Fruit fly (Drosophila melanogaster) ovary, adult (tissue): ENCODE results near the gene CG15646.
A peak's percentile ranks its signal among the peaks of the same experiment; 100 is the strongest.

Source experiments
- CG17801 ChIP-seq: fragments of 200-800 bp; optimal IDR thresholded peaks from 2 replicates; lab custom pipeline; 2019; ENCODE audit warnings: missing biosample characterization, mild to moderate bottlenecking, missing genetic modification characterization, moderate library complexity; ENCODE audit not compliant: partially characterized antibody

CG15646 gene

DNA sequence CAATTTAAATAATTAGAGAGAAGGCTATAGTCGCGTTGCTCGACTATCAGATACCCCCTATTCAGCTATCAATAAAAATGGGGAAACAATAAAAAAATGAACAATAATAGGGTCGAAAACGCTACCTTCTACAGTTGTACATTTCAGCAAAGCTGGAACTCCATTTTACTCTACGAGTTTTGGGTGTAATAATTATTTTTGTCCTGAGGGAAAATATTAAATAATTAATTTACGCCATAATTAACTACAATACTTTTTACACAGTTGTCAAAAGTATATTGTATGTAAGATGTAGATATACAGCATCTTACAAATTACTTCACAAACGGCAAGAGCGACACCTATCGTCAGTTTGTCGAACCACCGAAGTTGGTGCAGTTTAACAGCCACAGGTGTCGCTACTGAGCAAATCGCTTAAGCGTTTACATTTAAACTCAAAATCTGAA lies 17.4 kb downstream of the CG15646 start:
- TF ChIP-seq CG17801, result no peak

DNA sequence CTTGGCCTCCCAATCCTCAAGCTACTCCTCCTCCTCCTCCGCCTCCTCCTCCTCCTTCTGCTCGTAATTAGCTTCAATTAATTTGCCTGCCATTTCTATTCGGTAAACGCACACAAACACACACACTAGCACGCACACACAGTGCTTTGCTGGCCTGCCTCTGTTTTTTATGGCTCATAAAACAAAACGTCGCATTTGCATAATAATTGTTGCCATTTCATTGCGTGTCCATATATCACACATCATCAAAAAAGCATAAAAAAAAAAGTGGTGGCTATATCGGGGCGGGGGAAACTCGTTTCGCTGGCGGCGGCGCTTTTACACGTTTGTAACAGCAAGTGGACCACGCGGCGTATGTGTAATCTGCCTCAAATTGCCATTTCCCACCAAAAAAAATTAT lies 19.3 kb downstream of the CG15646 start:
- no peak for TF ChIP-seq CG17801

DNA sequence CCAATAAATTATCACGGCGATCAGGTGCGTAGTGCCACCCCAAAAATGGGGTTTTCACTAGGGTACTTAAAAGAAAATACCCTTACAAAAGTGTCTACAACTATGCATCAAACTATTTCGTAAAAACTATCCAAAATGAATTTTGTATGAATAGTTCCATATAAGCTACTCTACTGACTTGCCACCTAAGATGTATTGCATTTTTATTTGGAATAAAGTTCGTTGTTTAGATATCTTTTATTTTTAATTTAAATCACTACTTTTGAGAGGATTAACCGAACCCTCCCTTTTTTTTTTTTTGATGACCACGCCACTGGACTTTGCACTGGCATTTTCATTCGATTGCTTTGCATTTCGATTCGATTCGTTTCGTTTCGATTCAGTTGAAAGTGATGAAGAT lies 21.3 kb downstream of the CG15646 start:
- no peak for TF ChIP-seq CG17801

DNA sequence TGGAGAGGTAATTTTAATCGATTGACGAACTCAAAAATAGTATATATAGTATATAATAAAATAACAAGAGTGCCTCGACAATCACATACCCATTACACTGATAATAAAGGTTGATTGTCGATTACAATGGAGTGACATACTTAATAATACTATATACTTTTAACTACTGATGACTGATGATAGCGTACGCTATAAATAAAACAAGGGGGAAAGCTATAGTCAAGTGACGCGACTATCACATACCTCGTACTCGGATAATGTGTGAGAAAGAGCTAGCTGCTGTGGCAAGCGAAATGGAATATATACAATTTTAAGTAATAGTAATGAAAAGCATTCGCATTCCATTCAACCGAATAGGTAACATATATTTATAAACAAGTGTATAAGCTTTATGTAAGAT lies 22.6 kb downstream of the CG15646 start:
- no peak for TF ChIP-seq CG17801

DNA sequence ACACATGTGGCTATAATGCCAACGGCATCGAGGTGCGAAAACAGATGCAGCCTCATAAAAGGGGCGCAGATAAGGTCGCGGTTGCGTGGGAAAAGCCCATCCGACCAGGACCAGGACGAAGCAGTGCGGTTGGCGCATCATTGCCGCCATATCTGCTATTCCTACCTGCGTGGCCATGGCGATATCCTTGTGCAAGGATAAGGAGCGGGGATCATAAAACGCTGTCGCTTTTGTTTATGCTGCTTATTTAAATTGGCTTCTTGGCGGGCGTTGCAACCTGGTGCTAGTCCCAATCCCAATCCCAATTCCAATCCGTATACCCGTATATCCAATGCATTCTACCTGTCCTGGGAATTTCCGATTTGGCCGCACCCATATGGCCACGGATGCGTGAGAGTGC lies 24.0 kb downstream of the CG15646 start:
- no peak for TF ChIP-seq CG17801

DNA sequence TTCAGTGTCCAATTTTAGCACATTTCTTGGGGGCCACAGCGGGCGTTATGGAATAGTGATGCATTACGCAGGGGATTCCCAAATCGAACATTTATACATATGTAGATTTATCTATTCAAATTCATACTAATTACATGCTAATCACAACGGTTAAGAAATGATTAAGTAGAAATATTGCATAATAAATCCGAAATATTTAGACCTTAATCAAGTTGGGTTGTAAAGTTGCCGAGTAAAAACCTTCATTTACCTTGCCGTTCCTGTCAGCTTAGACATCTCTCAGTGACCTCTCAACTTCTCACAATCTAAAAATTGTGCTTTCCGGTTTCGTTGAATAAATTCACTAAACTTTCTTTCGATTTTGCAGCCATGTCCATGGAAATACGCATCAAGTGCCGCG lies 26.9 kb downstream of the CG15646 start, which contains the start of gene CG8117:
Gene CG8117 (plus strand): TSS at position 301 of the 400 bp plus-strand sequence.
- no peak for TF ChIP-seq CG17801

DNA sequence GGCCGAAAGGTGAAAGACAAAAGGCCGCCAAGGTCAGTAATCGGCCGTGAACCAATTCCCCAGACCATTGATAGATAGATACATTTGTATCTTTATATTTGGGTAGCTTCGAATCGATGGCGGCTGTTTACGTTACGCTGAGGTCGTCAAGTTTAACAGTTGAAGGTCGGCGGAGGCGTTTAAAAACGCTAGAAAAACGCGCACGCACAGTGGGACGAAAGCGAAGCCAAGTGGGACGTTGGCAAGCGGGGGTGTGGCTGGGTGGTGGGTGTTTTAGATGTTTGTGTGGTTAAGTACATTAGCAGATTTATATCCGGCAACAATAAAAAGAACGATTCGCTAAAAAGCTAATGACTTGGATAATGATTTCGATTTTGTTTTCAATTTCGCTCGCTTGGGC lies 27.6 kb downstream of the CG15646 start:
- TF ChIP-seq CG17801, result no peak

DNA sequence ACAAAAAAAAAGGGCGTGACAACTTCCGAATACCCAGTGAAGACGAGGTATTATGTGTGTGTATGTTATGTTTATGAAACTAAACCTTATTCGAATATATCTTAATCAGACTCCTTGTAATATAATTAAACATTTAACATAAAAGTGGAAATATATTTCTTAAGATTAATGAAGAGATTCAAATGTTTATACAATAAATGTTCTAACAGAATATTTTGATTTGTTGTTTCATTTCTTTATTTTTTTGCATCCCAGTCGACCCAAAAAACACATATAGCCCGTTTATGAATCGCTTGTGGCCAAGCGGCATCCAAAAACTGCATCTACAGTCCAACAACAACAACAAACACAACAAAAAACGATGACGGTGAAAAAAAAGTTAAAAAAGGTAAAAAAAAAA lies 28.8 kb downstream of the CG15646 start:
- no peak for TF ChIP-seq CG17801

DNA sequence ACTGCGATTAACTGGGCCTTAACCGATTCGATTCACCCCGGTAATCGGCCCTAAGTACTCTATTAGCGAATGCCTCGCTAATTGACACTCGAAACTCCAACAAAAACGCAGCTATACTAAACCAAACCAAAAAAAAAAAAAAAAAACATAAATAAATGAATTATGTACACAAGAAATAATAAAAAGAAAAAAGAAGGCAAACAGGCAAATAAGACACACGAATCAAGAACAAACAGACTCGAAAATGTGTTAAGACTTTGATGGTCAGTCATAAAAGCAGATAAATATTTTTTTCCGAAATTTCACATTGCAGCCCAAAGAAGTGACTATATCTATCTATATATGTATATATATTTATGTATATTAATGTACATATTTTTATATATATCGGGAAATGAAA lies 30.9 kb downstream of the CG15646 start:
- no peak for TF ChIP-seq CG17801

DNA sequence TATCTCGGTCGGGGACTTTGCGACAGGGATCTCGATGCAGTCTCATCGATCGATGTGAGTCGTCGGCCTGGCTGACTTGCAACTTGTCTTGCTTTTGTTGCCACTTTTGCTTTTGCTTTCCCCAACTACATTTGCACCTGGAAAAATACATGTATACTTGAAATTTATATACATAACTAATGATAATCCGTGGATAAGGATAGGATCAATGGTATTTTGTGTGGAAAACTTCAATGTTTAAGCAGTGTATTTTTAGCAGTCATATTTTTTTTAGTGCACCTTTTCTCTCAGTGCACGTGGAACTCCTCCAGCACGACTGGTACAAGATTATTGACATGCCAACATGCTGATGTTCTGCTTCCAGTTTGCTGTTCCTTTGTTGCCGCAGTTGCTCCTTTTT lies 31.8 kb downstream of the CG15646 start:
- no peak for TF ChIP-seq CG17801

DNA sequence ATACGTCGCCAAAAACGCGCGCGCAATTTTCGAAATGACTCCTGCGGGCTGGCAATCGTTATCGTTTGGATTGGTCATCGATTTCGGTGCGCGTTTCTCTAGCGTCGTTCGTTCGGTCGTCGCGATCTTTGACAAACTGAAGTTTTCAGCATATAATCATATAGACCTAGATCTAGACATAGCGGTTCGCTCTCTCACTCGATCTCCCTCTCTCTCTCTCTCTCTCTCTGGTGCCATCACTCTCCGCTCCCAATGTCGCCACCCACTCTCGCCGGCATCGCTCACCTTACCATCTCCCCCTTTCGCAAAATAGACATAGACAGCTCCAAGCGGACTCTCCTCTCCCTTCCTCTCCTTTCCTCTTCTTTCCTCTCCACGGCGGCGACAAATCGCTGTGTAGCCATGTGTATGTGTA lies 37.5 kb downstream of the CG15646 start, which contains the start of gene sog:
Gene sog (minus strand): TSS at position 122 of the 415 bp plus-strand sequence.
- TF ChIP-seq CG17801, result no peak

DNA sequence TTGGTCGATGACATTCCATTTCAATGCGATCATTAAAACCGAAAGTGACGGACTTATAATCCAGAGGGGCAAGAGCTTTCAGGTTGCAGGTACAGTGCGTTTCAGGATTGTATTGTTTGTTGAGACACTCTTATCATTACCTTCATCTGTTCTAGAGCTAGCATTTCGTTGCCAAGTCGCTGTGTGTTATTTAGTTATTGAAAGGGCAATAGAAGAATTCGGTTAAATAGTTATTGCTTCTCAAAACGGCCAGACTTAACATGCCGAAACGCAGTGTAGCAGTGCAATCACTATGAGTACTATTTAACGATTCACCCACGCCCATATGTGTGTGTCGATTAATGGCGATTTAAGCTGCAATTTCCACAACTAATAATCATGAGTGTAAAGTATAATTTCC lies 38.2 kb downstream of the CG15646 start:
- TF ChIP-seq CG17801, result no peak

DNA sequence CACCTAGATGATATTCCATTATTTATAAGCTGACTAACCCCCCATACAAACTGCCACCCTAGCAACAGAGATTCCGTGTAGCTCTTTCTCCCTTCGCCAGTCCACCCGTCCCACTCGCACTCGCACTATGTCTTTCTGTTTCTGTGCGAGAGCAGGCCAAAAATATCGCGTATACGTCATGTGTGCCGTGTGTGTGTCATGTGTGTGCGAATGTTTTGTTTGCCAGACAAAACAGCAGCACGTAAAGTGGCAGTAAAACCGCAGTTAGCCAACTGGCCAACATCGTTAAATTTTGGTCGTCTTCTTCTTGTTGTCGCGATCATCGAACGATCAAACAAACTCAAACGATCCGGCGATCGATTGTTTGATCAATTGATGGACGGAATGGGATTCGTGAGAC lies 39.4 kb downstream of the CG15646 start:
- TF ChIP-seq CG17801, result no peak

DNA sequence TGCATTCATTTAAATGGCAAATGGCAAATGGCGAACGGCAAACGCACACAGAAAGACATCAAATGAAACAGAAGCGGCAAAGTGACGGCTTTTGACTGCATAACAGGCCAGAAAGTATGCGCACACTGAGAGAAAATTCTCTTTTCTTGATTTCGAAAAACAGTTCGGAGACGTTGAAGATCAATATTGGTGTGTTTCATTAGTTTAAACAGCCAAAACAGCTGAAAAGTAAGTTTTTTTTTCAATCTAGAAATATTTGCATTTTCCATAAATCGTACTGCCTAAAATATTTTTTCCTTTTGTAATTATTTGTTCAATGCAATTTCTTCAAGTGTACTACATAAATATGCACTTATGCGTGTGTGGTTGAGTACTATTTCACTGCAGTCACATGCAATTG lies 40.0 kb downstream of the CG15646 start:
- no peak for TF ChIP-seq CG17801

DNA sequence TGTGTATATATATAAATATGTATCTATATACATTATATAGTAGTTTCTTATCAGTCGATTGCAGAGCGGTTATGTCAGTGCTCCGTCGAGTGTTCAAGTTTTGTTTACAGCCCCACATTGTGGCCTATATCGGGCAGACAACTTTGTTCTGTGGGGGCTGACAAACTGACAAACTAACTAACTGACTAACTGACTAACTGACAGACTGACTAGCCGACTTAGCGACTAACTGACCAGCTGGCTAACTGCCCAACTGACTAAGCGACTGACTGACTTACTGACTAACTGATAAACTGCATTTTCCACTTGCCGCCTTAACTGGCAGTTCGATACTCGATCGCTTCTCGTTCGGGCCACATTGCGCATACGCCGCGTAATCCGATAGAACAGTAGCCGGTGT lies 40.9 kb downstream of the CG15646 start:
- no peak for TF ChIP-seq CG17801

DNA sequence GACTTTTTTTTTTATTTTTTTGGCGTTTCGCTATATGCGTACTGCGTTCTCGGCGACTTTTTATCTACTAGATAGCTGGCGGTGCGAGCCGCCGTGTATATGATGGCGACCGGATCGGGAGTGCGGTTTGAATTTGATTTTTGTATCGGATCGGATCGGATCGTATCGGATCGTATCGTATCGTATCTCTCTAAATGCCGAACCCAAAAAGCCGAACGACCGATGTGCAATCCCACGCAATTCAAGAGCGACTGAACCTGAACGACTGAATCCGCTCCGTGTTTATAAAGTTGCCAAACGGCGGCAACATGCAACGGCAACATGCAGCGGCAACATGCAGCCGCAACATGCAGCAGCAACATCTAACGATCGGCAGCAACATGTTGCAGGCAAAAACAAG lies 44.5 kb downstream of the CG15646 start:
- TF ChIP-seq CG17801, result peak; percentile 40

DNA sequence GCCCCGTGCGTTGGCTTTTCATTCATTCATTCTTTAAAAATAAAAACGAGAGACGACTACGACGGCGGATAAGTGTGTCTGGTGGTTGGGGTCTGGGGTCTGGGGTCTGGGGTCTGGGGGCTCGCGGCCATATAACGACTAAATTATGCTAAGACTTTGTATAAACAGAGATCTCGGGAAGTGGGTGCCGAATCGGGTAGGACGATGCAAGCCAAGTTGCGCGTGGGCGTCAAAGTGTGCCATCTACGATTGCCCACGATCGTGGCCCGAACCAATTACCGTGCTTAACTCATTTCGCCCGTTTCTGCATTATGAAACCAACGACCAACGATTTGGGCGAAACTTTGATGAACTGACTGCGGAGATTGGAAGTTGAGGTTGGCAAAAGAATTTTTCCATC lies 47.0 kb downstream of the CG15646 start:
- TF ChIP-seq CG17801, result no peak

DNA sequence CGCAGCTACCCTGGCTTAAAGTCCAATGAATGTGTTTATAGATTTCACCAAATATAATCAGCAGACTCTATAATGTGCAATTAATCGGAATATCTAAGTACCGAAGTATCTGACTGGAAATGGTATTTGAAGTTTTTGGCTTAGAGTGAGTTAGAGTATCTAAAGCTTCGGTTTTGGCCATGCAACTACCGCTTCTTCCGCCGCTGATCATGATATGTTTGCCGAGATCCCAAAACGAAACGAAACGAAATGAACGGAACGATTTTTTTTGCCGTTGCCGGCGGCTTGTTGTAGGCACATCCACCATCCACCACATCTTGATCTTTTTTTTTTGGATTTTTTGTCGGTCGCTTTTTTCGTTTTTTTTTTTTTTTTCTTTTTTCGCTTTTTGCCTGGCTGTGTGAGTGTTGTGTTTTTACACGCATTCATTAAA lies 47.8 kb downstream of the CG15646 start:
- TF ChIP-seq CG17801, result no peak

DNA sequence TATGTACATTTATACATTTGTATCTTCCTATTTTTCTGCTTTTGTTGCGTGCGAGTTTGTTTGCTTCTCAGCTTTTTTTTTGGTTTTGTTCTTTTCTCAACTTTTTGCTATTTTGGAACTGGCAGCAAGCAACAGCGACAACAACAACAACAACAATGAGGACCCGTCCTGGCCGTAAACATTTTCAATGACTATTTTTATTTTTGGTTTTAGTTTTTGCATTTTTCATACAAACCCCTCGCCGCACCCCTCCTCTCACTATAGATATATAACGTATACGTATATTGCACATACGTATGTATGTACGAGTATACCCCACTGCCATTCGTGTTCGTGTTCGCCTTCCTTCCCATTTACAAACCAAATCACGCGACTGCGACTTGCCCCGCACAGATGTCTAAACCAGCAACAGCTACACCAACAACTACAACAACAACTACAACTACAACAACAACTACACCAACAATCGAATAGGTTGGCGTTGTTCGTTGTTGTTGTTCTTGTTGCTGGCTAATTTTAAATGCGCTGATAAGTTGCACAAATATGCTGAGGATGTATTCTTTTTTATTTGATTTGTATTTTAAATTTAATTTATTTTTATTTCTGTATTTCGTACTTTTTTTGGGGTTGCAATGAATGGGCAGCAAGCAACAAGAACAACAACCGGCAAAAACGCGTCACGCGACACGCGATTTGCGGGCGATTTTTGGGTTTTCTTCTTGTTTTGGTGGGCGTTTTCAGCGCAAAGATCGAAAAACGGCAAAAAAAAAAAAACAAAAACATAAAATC lies 50.2 kb downstream of the CG15646 start:
- no peak for TF ChIP-seq CG17801
